Fruit fly (Drosophila melanogaster): Measurements from ENCODE around the gene Zasp66.
A peak's percentile ranks its signal among the peaks of the same experiment; 100 is the strongest.

The Zasp66 gene

dm6 chr3L:8619588-8619987 is 4.6 kb upstream of the Zasp66 start, which contains the start of gene S-Lap2:
S-Lap2 (plus strand) TSS chr3L:8619888.
- no peak for TF ChIP-seq pad (GFP tag; optimal IDR thresholded peaks at IDR 0.05)
- no peak for TF ChIP-seq cic (GFP tag; optimal IDR thresholded peaks at IDR 0.05)
- no peak for TF ChIP-seq ovo (GFP tag; optimal IDR thresholded peaks at IDR 0.05)
- no peak for TF ChIP-seq Mnt (GFP tag; optimal IDR thresholded peaks at IDR 0.05)
- no peak for TF ChIP-seq Clk (GFP tag; optimal IDR thresholded peaks at IDR 0.05)
- TF ChIP-seq CG1620 (GFP tag; optimal IDR thresholded peaks at IDR 0.05), result no peak
- no peak for TF ChIP-seq CG14711 (tag; optimal IDR thresholded peaks at IDR 0.05)
- TF ChIP-seq toe (GFP tag; optimal IDR thresholded peaks at IDR 0.05), result no peak
- TF ChIP-seq CG33017 (tag; optimal IDR thresholded peaks at IDR 0.05), result no peak
- TF ChIP-seq tj (GFP tag; optimal IDR thresholded peaks at IDR 0.05), result no peak
- TF ChIP-seq bab1 (GFP tag; optimal IDR thresholded peaks at IDR 0.05), result no peak
- TF ChIP-seq Crg-1 (GFP tag; optimal IDR thresholded peaks at IDR 0.05), result no peak
- no peak for TF ChIP-seq Hr96 (GFP tag; optimal IDR thresholded peaks at IDR 0.05)
- no peak for TF ChIP-seq CG5204 (GFP tag; optimal IDR thresholded peaks at IDR 0.05)
- no peak for TF ChIP-seq kay (GFP tag; ENCODE audit: borderline replicate concordance)
- no peak for TF ChIP-seq cnc (optimal IDR thresholded peaks at IDR 0.05)
- no peak for TF ChIP-seq CG12768 (GFP tag; optimal IDR thresholded peaks at IDR 0.05)
- TF ChIP-seq CG7101 (tag; optimal IDR thresholded peaks at IDR 0.05), result no peak
- no peak for TF ChIP-seq CG11617 (GFP tag; optimal IDR thresholded peaks at IDR 0.05)
- TF ChIP-seq CG7045 (GFP tag; optimal IDR thresholded peaks at IDR 0.05), result no peak

dm6 chr3L:8621465-8621864 is 2.7 kb upstream of the Zasp66 start:
- TF ChIP-seq CG14711 (tag; optimal IDR thresholded peaks at IDR 0.05) (no peak), CG33017 (tag; optimal IDR thresholded peaks at IDR 0.05) (no peak), cnc (optimal IDR thresholded peaks at IDR 0.05) (no peak), CG5204 (GFP tag; optimal IDR thresholded peaks at IDR 0.05) (no peak), CG1620 (GFP tag; optimal IDR thresholded peaks at IDR 0.05) (no peak), pad (GFP tag; optimal IDR thresholded peaks at IDR 0.05) (no peak), CG7045 (GFP tag; optimal IDR thresholded peaks at IDR 0.05) (no peak), kay (GFP tag; ENCODE audit: borderline replicate concordance) (no peak), Clk (GFP tag; optimal IDR thresholded peaks at IDR 0.05) (no peak), bab1 (GFP tag; optimal IDR thresholded peaks at IDR 0.05) (no peak), Crg-1 (GFP tag; optimal IDR thresholded peaks at IDR 0.05) (no peak), CG7101 (tag; optimal IDR thresholded peaks at IDR 0.05) (no peak), tj (GFP tag; optimal IDR thresholded peaks at IDR 0.05) (no peak), Mnt (GFP tag; optimal IDR thresholded peaks at IDR 0.05) (no peak), CG11617 (GFP tag; optimal IDR thresholded peaks at IDR 0.05) (no peak), ovo (GFP tag; optimal IDR thresholded peaks at IDR 0.05) (no peak), toe (GFP tag; optimal IDR thresholded peaks at IDR 0.05) (no peak), CG12768 (GFP tag; optimal IDR thresholded peaks at IDR 0.05) (no peak)

DNA sequence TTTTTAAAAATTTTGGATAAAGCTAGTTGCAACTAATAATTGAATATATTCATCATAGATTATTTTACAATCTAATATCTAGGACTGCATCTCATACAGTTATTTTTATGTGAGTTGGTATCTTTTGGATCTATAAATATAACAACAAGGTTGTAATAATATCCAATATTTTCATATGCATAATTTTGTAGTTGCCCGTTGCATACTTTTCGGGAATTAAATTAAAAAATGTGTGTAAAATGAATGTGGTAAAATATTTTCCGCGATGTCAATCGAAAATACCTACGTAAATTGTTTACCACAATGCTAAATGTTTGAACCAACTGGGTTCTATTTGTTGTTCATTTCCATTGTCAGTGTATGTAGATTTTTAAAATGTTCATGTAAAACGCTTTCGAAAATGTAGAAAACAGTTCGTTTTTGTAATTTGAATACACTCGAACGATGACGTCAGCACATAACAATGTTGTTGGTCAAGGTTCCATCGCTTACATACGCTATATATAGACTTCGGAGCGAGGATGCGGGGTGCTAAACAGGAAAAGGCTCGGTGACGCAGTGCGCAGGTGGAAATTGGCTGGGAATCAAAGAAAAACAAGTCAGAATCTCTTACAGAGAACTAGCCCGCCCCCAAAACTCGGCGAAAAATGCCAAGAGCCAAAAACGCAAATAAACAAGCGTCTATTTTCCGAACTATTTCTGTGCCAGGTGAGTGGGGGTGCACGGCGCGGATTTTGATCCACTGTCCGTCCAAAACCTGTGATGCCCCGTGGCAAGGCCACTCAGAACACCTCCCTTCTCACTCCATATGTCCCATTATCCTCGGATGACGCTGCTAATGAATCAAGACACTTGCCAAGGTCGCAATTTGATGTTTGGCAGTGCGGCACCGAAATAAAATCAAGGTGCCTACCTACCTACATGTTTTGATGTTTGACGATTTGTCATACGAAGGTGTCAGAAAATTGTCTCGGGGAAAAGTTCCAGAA is 4.0 kb downstream of the Zasp66 start:
- no peak for TF ChIP-seq CG1620 (GFP tag; optimal IDR thresholded peaks at IDR 0.05)
- no peak for TF ChIP-seq CG33017 (tag; optimal IDR thresholded peaks at IDR 0.05)
- no peak for TF ChIP-seq toe (GFP tag; optimal IDR thresholded peaks at IDR 0.05)
- TF ChIP-seq CG14711 (tag; optimal IDR thresholded peaks at IDR 0.05), result no peak
- no peak for TF ChIP-seq bab1 (GFP tag; optimal IDR thresholded peaks at IDR 0.05)
- peak; percentile 11 for TF ChIP-seq CG5204 (GFP tag; optimal IDR thresholded peaks at IDR 0.05)
- TF ChIP-seq cic (GFP tag; optimal IDR thresholded peaks at IDR 0.05), result no peak
- peak; percentile 60 for TF ChIP-seq kay (GFP tag; ENCODE audit: borderline replicate concordance)
- TF ChIP-seq ovo (GFP tag; optimal IDR thresholded peaks at IDR 0.05), result no peak
- TF ChIP-seq CG7101 (tag; optimal IDR thresholded peaks at IDR 0.05), result peak; percentile 33
- no peak for TF ChIP-seq CG7045 (GFP tag; optimal IDR thresholded peaks at IDR 0.05)
- peak; percentile 37 for TF ChIP-seq Hr96 (GFP tag; optimal IDR thresholded peaks at IDR 0.05)
- no peak for TF ChIP-seq CG12768 (GFP tag; optimal IDR thresholded peaks at IDR 0.05)
- TF ChIP-seq Crg-1 (GFP tag; optimal IDR thresholded peaks at IDR 0.05), result no peak
- TF ChIP-seq CG11617 (GFP tag; optimal IDR thresholded peaks at IDR 0.05), result peak; percentile 80
- TF ChIP-seq tj (GFP tag; optimal IDR thresholded peaks at IDR 0.05), result no peak
- TF ChIP-seq pad (GFP tag; optimal IDR thresholded peaks at IDR 0.05), result no peak
- no peak for TF ChIP-seq Clk (GFP tag; optimal IDR thresholded peaks at IDR 0.05)
- TF ChIP-seq Mnt (GFP tag; optimal IDR thresholded peaks at IDR 0.05), result peak; percentile 43
- TF ChIP-seq cnc (optimal IDR thresholded peaks at IDR 0.05), result no peak

- no peak for TF ChIP-seq Hr96 (GFP tag; optimal IDR thresholded peaks at IDR 0.05)
- no peak for TF ChIP-seq CG11617 (GFP tag; optimal IDR thresholded peaks at IDR 0.05)
- TF ChIP-seq bab1 (GFP tag; optimal IDR thresholded peaks at IDR 0.05), result no peak
- no peak for TF ChIP-seq CG5204 (GFP tag; optimal IDR thresholded peaks at IDR 0.05)
- TF ChIP-seq cnc (optimal IDR thresholded peaks at IDR 0.05), result no peak
- no peak for TF ChIP-seq CG1620 (GFP tag; optimal IDR thresholded peaks at IDR 0.05)
- TF ChIP-seq CG14711 (tag; optimal IDR thresholded peaks at IDR 0.05), result no peak
- no peak for TF ChIP-seq cic (GFP tag; optimal IDR thresholded peaks at IDR 0.05)
- no peak for TF ChIP-seq kay (GFP tag; ENCODE audit: borderline replicate concordance)
- TF ChIP-seq CG7101 (tag; optimal IDR thresholded peaks at IDR 0.05), result no peak
- TF ChIP-seq toe (GFP tag; optimal IDR thresholded peaks at IDR 0.05), result no peak
- no peak for TF ChIP-seq Clk (GFP tag; optimal IDR thresholded peaks at IDR 0.05)
- TF ChIP-seq CG12768 (GFP tag; optimal IDR thresholded peaks at IDR 0.05), result no peak
- TF ChIP-seq ovo (GFP tag; optimal IDR thresholded peaks at IDR 0.05), result no peak
- TF ChIP-seq Mnt (GFP tag; optimal IDR thresholded peaks at IDR 0.05), result no peak
- TF ChIP-seq tj (GFP tag; optimal IDR thresholded peaks at IDR 0.05), result no peak
Measured at dm6 chr3L:8628964-8629363, 4.8 kb downstream of the Zasp66 start.

- TF ChIP-seq toe (GFP tag; optimal IDR thresholded peaks at IDR 0.05), result no peak
- no peak for TF ChIP-seq pad (GFP tag; optimal IDR thresholded peaks at IDR 0.05)
- TF ChIP-seq CG14711 (tag; optimal IDR thresholded peaks at IDR 0.05), result no peak
- no peak for TF ChIP-seq Mnt (GFP tag; optimal IDR thresholded peaks at IDR 0.05)
- TF ChIP-seq kay (GFP tag; ENCODE audit: borderline replicate concordance), result peak; percentile 38
Measured at dm6 chr3L:8629701-8630343, 5.7 kb downstream of the Zasp66 start.
